Fruit fly (Drosophila melanogaster) whole organism, embryonic: ENCODE data around the gene CG31677.

Experiments used
- Asciz ChIP-seq: fragments of 200-800 bp; sonication (Bioruptor generic); optimal IDR thresholded peaks from 2 replicates; lab custom pipeline; 2017; ENCODE audit warnings: missing biosample characterization, mild to moderate bottlenecking, missing genetic modification characterization, missing genetic modification reagents
- Bteb2 ChIP-seq: fragments of 200-800 bp; sonication (Bioruptor generic); optimal IDR thresholded peaks from 2 replicates; lab custom pipeline; 2016; ENCODE audit warnings: missing biosample characterization, missing genetic modification characterization
- C15 ChIP-seq: fragments of 200-800 bp; sonication (Bioruptor generic); IDR thresholded peaks from 3 replicates; pipeline ENCODE4 v1.3.6; 2022; ENCODE audit warnings: missing biosample characterization, missing genetic modification characterization
- CG12155 ChIP-seq: fragments of 200-800 bp; sonication (Bioruptor generic); optimal IDR thresholded peaks from 3 replicates; lab custom pipeline; 2016; ENCODE audit warnings: missing biosample characterization, missing genetic modification characterization
- CG12299 ChIP-seq: fragments of 200-800 bp; sonication (Bioruptor generic); optimal IDR thresholded peaks from 2 replicates; lab custom pipeline; 2018; ENCODE audit warnings: missing biosample characterization, mild to moderate bottlenecking, missing genetic modification characterization
- CG12942 ChIP-seq: fragments of 200-800 bp; sonication (Bioruptor generic); optimal IDR thresholded peaks from 3 replicates; lab custom pipeline; 2016; ENCODE audit warnings: missing biosample characterization, missing genetic modification characterization
- CG13123 ChIP-seq: fragments of 200-800 bp; sonication (Bioruptor generic); optimal IDR thresholded peaks from 2 replicates; lab custom pipeline; 2016; ENCODE audit warnings: missing biosample characterization, missing genetic modification characterization
- CG14710 ChIP-seq: fragments of 200-800 bp; sonication (Bioruptor generic); optimal IDR thresholded peaks from 3 replicates; lab custom pipeline; 2019; ENCODE audit warnings: missing biosample characterization, mild to moderate bottlenecking, missing genetic modification characterization, moderate library complexity
- CG1529 ChIP-seq: fragments of 200-800 bp; sonication (Bioruptor generic); optimal IDR thresholded peaks from 3 replicates; lab custom pipeline; 2018; ENCODE audit warnings: missing biosample characterization, missing genetic modification characterization
- CG16813 ChIP-seq: fragments of 200-800 bp; sonication (Bioruptor generic); IDR thresholded peaks from 3 replicates; pipeline ENCODE4 v1.3.6; 2022; ENCODE audit warnings: missing biosample characterization, missing genetic modification characterization; ENCODE audit not compliant: partially characterized antibody
- CG17385 ChIP-seq: fragments of 200-800 bp; sonication (Bioruptor generic); optimal IDR thresholded peaks from 3 replicates; lab custom pipeline; 2018; ENCODE audit warnings: missing biosample characterization, mild to moderate bottlenecking, missing genetic modification characterization
- CG18619 ChIP-seq: fragments of 200-800 bp; sonication (Bioruptor generic); optimal IDR thresholded peaks from 3 replicates; lab custom pipeline; 2017; ENCODE audit warnings: missing biosample characterization, mild to moderate bottlenecking, missing genetic modification characterization
- CG2199 ChIP-seq: fragments of 200-800 bp; sonication (Bioruptor generic); IDR thresholded peaks from 3 replicates; pipeline ENCODE4 v1.3.6; 2022; ENCODE audit warnings: missing biosample characterization, missing genetic modification characterization
- CG2712 ChIP-seq: fragments of 200-800 bp; optimal IDR thresholded peaks from 3 replicates; lab custom pipeline; 2019; ENCODE audit warnings: missing biosample characterization, mild to moderate bottlenecking, missing genetic modification characterization, moderate library complexity
- CG32767 ChIP-seq: fragments of 200-800 bp; sonication (Bioruptor generic); IDR thresholded peaks from 2 replicates; pipeline ENCODE4 v1.3.6; 2022; ENCODE audit warnings: missing biosample characterization, missing genetic modification characterization
- CG4617 ChIP-seq: fragments of 200-800 bp; sonication (Bioruptor generic); optimal IDR thresholded peaks from 3 replicates; lab custom pipeline; 2016; ENCODE audit warnings: missing biosample characterization, missing genetic modification characterization, borderline replicate concordance
- CG6254 ChIP-seq: fragments of 200-800 bp; sonication (Bioruptor generic); optimal IDR thresholded peaks from 3 replicates; lab custom pipeline; 2017; ENCODE audit warnings: mild to moderate bottlenecking, missing biosample characterization, missing genetic modification reagents, missing genetic modification characterization
- CG8388 ChIP-seq: fragments of 200-800 bp; sonication (Bioruptor generic); optimal IDR thresholded peaks from 2 replicates; lab custom pipeline; 2019; ENCODE audit warnings: missing biosample characterization, mild to moderate bottlenecking, missing genetic modification characterization, moderate library complexity
- D19A ChIP-seq: fragments of 200-800 bp; optimal IDR thresholded peaks from 3 replicates; lab custom pipeline; 2019; ENCODE audit warnings: missing biosample characterization, mild to moderate bottlenecking, missing genetic modification characterization, moderate library complexity
- Drgx ChIP-seq: fragments of 200-800 bp; sonication (Bioruptor generic); IDR thresholded peaks from 2 replicates; pipeline ENCODE4 v1.3.6; 2022; ENCODE audit warnings: missing biosample characterization, missing genetic modification characterization
- Ets65A ChIP-seq: fragments of 200-800 bp; sonication (Bioruptor generic); peaks from one replicate; lab custom pipeline; 2016; ENCODE audit warnings: missing biosample characterization, missing genetic modification characterization
- Fer3 ChIP-seq: fragments of 200-800 bp; sonication (Bioruptor generic); optimal IDR thresholded peaks from 2 replicates; lab custom pipeline; 2018; ENCODE audit warnings: missing biosample characterization, mild to moderate bottlenecking, missing genetic modification characterization, moderate library complexity
- GATAe ChIP-seq: fragments of 200-800 bp; sonication (Bioruptor generic); conservative IDR thresholded peaks from 2 replicates; pipeline ENCODE4 v1.3.6; 2022; ENCODE audit warnings: missing biosample characterization, missing genetic modification characterization
- HLH54F ChIP-seq: fragments of 200-800 bp; sonication (Bioruptor generic); optimal IDR thresholded peaks from 3 replicates; lab custom pipeline; 2016; ENCODE audit warnings: missing biosample characterization, missing genetic modification characterization
- Hand ChIP-seq: fragments of 200-800 bp; sonication (Bioruptor generic); optimal IDR thresholded peaks from 2 replicates; lab custom pipeline; 2017; ENCODE audit warnings: mild to moderate bottlenecking, missing biosample characterization, missing genetic modification reagents, missing genetic modification characterization
- Med ChIP-seq: fragments of 200-800 bp; sonication (Bioruptor generic); peaks from one replicate; lab custom pipeline; 2016; ENCODE audit warnings: missing biosample characterization, missing genetic modification characterization, mild to moderate bottlenecking, inconsistent platforms, moderate library complexity
- Meics ChIP-seq: fragments of 200-800 bp; sonication (Bioruptor generic); optimal IDR thresholded peaks from 2 replicates; lab custom pipeline; 2017; ENCODE audit warnings: missing biosample characterization, mild to moderate bottlenecking, missing genetic modification characterization
- Neu2 ChIP-seq: fragments of 200-800 bp; sonication (Bioruptor generic); optimal IDR thresholded peaks from 3 replicates; lab custom pipeline; 2016; ENCODE audit warnings: missing biosample characterization, missing genetic modification characterization, borderline replicate concordance
- Rx ChIP-seq: fragments of 200-800 bp; sonication (Bioruptor generic); IDR thresholded peaks from 2 replicates; pipeline ENCODE4 v1.3.6; 2022; ENCODE audit warnings: missing biosample characterization, missing genetic modification characterization
- Vsx1 ChIP-seq: fragments of 200-800 bp; sonication (Bioruptor generic); optimal IDR thresholded peaks from 2 replicates; lab custom pipeline; 2017; ENCODE audit warnings: missing biosample characterization, mild to moderate bottlenecking, missing genetic modification characterization, missing genetic modification reagents
- amos ChIP-seq: fragments of 200-800 bp; sonication (Bioruptor generic); IDR thresholded peaks from 2 replicates; pipeline ENCODE4 v1.3.6; 2022; ENCODE audit warnings: missing biosample characterization, missing genetic modification characterization; ENCODE audit not compliant: partially characterized antibody
- ase ChIP-seq: fragments of 200-800 bp; sonication (Bioruptor generic); IDR thresholded peaks from 3 replicates; pipeline ENCODE4 v1.3.6; 2022; ENCODE audit warnings: missing biosample characterization, missing genetic modification characterization
- chinmo ChIP-seq: fragments of 200-800 bp; sonication (Bioruptor generic); IDR thresholded peaks from 4 replicates; pipeline ENCODE4 v1.3.6; 2022; ENCODE audit warnings: missing biosample characterization, missing genetic modification characterization; ENCODE audit not compliant: partially characterized antibody
- ci ChIP-seq: fragments of 200-800 bp; sonication (Bioruptor generic); IDR thresholded peaks from 3 replicates; pipeline ENCODE4 v1.3.6; 2022; ENCODE audit warnings: missing biosample characterization, missing genetic modification characterization
- corto ChIP-seq: fragments of 200-800 bp; sonication (Bioruptor generic); optimal IDR thresholded peaks from 2 replicates; lab custom pipeline; 2016; ENCODE audit warnings: missing biosample characterization, mild to moderate bottlenecking, missing genetic modification characterization, moderate library complexity
- crp ChIP-seq, 2 experiments: fragments of 200-800 bp; sonication (Bioruptor generic); optimal IDR thresholded peaks; 2 replicates in 1 of 2; 3 replicates in 1 of 2; lab custom pipeline; 2017; ENCODE audit warnings: missing biosample characterization in 2 of 2, missing genetic modification characterization in 2 of 2, mild to moderate bottlenecking in 1 of 2, moderate library complexity in 1 of 2
- cwo ChIP-seq: fragments of 200-800 bp; sonication (Bioruptor generic); optimal IDR thresholded peaks from 3 replicates; lab custom pipeline; 2017; ENCODE audit warnings: missing biosample characterization, missing genetic modification characterization, mild to moderate bottlenecking, moderate library complexity, missing genetic modification reagents
- disco-r ChIP-seq: fragments of 200-800 bp; sonication (Bioruptor generic); optimal IDR thresholded peaks from 2 replicates; lab custom pipeline; 2016; ENCODE audit warnings: missing biosample characterization, missing genetic modification characterization
- fd102C ChIP-seq: fragments of 200-800 bp; sonication (Bioruptor generic); optimal IDR thresholded peaks from 2 replicates; lab custom pipeline; 2018; ENCODE audit warnings: missing biosample characterization, mild to moderate bottlenecking, missing genetic modification characterization, moderate library complexity
- fru ChIP-seq: fragments of >200 bp; optimal IDR thresholded peaks from 2 replicates; lab custom pipeline; 2017
- fu2 ChIP-seq: fragments of 200-800 bp; sonication (Bioruptor generic); optimal IDR thresholded peaks from 2 replicates; lab custom pipeline; 2016; ENCODE audit warnings: missing biosample characterization, missing genetic modification characterization
- grau ChIP-seq: fragments of 200-800 bp; optimal IDR thresholded peaks from 3 replicates; lab custom pipeline; 2019; ENCODE audit warnings: missing biosample characterization, mild to moderate bottlenecking, missing genetic modification characterization, moderate library complexity
- gt ChIP-seq: fragments of 200-800 bp; sonication (Bioruptor generic); IDR thresholded peaks from 2 replicates; pipeline ENCODE4 v1.3.6; 2022; ENCODE audit warnings: missing biosample characterization, missing genetic modification characterization
- kay ChIP-seq: fragments of 200-800 bp; sonication (Bioruptor generic); optimal IDR thresholded peaks from 2 replicates; lab custom pipeline; 2016; ENCODE audit warnings: missing biosample characterization, missing genetic modification characterization
- pfk ChIP-seq: fragments of 200-800 bp; sonication (Bioruptor generic); optimal IDR thresholded peaks from 2 replicates; lab custom pipeline; 2018; ENCODE audit warnings: missing biosample characterization, mild to moderate bottlenecking, missing genetic modification characterization, moderate library complexity
- pros ChIP-seq: fragments of 200-800 bp; sonication (Bioruptor generic); optimal IDR thresholded peaks from 3 replicates; lab custom pipeline; 2019; ENCODE audit warnings: missing biosample characterization, mild to moderate bottlenecking, missing genetic modification characterization, moderate library complexity
- pzg ChIP-seq: fragments of 200-800 bp; sonication (Bioruptor generic); optimal IDR thresholded peaks from 3 replicates; lab custom pipeline; 2018; ENCODE audit warnings: missing biosample characterization, mild to moderate bottlenecking, missing genetic modification characterization, moderate library complexity
- tgo ChIP-seq: fragments of 200-800 bp; sonication (Bioruptor generic); IDR thresholded peaks from 3 replicates; pipeline ENCODE4 v1.3.6; 2022; ENCODE audit warnings: missing biosample characterization, missing genetic modification characterization
- tio ChIP-seq: fragments of 200-800 bp; sonication (Bioruptor generic); optimal IDR thresholded peaks from 2 replicates; lab custom pipeline; 2017; ENCODE audit warnings: missing biosample characterization, missing genetic modification characterization, inconsistent platforms
- unpg ChIP-seq: fragments of 200-800 bp; sonication (Bioruptor generic); optimal IDR thresholded peaks from 3 replicates; lab custom pipeline; 2018; ENCODE audit warnings: missing biosample characterization, mild to moderate bottlenecking, missing genetic modification characterization, moderate library complexity

CG31677 gene

DNA sequence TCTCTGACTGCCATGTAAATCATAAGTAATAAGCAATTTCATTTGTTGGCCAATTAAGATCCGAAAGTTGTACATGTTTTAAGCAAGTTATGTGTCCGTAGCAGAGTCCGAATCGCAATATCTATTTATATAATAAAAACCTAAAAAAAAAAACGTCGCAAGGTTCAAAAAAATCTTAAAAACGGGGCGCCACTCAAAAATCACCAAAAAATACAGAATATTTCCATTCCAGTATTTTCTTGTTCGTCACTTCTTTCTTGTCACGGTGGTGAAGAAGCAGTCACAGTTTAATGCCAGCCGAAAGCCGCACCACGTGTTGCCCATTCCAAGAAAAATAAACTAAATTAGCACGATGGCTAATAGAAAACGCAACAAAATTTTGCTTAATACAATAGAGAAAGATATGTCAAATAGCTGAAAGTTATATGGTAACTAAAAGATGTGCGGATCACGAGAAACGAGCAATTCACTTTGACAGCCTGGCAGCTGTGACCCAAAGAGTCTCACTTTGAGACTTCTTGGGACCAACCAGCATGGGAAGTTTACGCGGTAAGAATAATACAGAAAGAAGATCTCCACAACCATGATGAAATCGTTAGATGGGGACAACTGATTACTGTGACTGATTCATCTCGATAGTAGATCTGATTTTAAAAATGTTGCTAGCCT, 43.4 kb upstream of the CG31677 start (continued):
- TF ChIP-seq D19A (tag; lab: Kevin White, UChicago) (no peak), chinmo (GFP tag; lab: Robert Waterston, UW) (no peak), corto (GFP tag; lab: Kevin White, UChicago) (no peak), CG8388 (GFP tag; lab: Kevin White, UChicago) (no peak), Neu2 (GFP tag; lab: Kevin White, UChicago) (no peak), CG1529 (no peak), Meics (GFP tag; lab: Kevin White, UChicago) (peak; percentile 4), ci (GFP tag; lab: Robert Waterston, UW) (no peak), GATAe (GFP tag; lab: Robert Waterston, UW) (no peak), disco-r (GFP tag; lab: Kevin White, UChicago) (no peak), unpg (GFP tag; lab: Kevin White, UChicago) (no peak), fru (no peak), CG2712 (peak; percentile 23), Rx (GFP tag; lab: Robert Waterston, UW) (no peak), gt (GFP tag; lab: Robert Waterston, UW) (no peak), pfk (GFP tag; lab: Kevin White, UChicago) (no peak), Ets65A (GFP tag; lab: Kevin White, UChicago) (no peak), pros (no peak), Vsx1 (GFP tag; lab: Kevin White, UChicago) (no peak), CG4617 (GFP tag; lab: Kevin White, UChicago) (peak; percentile 16), C15 (GFP tag; lab: Robert Waterston, UW) (no peak), CG17385 (GFP tag; lab: Kevin White, UChicago) (peak; percentile 45), HLH54F (GFP tag; lab: Kevin White, UChicago) (no peak), crp (GFP tag; optimal IDR thresholded peaks at IDR 0.05; lab: Kevin White, UChicago) (peak in 1 of 2 experiments; percentile 73), kay (GFP tag; lab: Kevin White, UChicago) (no peak), Drgx (no peak), CG32767 (GFP tag; lab: Robert Waterston, UW) (no peak), Fer3 (tag; lab: Kevin White, UChicago) (peak; percentile 11), CG12942 (no peak), Asciz (GFP tag; lab: Kevin White, UChicago) (no peak), cwo (GFP tag; lab: Kevin White, UChicago) (no peak), Hand (GFP tag; lab: Kevin White, UChicago) (no peak), Med (GFP tag; lab: Kevin White, UChicago) (peak; percentile 82), fu2 (peak; percentile 49), CG14710 (tag; lab: Kevin White, UChicago) (peak; percentile 24), Bteb2 (GFP tag; lab: Kevin White, UChicago) (peak; percentile 9), CG2199 (GFP tag; lab: Robert Waterston, UW) (no peak), amos (GFP tag; lab: Robert Waterston, UW) (no peak), CG6254 (GFP tag; lab: Kevin White, UChicago) (no peak), tio (no peak), CG12299 (tag; lab: Kevin White, UChicago) (no peak), grau (tag; lab: Kevin White, UChicago) (peak; percentile 15), CG12155 (GFP tag; lab: Kevin White, UChicago) (peak; percentile 14), fd102C (GFP tag; lab: Kevin White, UChicago) (no peak), CG16813 (GFP tag; lab: Robert Waterston, UW) (no peak), pzg (GFP tag; lab: Kevin White, UChicago) (peak; percentile 74), ase (GFP tag; lab: Robert Waterston, UW) (no peak), CG18619 (GFP tag; lab: Kevin White, UChicago) (no peak), tgo (GFP tag; lab: Robert Waterston, UW) (no peak), CG13123 (GFP tag; lab: Kevin White, UChicago) (no peak)
